Worm (Caenorhabditis elegans) whole organism, L1 larva: ENCODE data around the gene srh-301.

Source experiments
- C04F5.9 ChIP-seq: sonication (generic microtip); optimal IDR thresholded peaks from 2 replicates; lab custom pipeline; 2016; ENCODE audit warnings: missing genetic modification characterization, missing compliant biosample characterization
- F16B12.6 ChIP-seq: fragments of 150-350 bp; optimal IDR thresholded peaks from 2 replicates; lab custom pipeline; 2014; ENCODE audit warnings: missing biosample characterization, missing genetic modification characterization
- blmp-1 ChIP-seq: fragments of 150-350 bp; optimal IDR thresholded peaks from 2 replicates; lab custom pipeline; 2014; ENCODE audit warnings: missing biosample characterization, missing genetic modification characterization
- ceh-63 ChIP-seq: fragments of 200-800 bp; sonication (Bioruptor generic); optimal IDR thresholded peaks from 2 replicates; lab custom pipeline; 2018; ENCODE audit warnings: mild to moderate bottlenecking, missing genetic modification characterization, missing compliant biosample characterization
- ceh-8 ChIP-seq: fragments of 200-800 bp; sonication (Bioruptor generic); optimal IDR thresholded peaks from 2 replicates; lab custom pipeline; 2018; ENCODE audit warnings: mild to moderate bottlenecking, missing genetic modification characterization, moderate library complexity, missing compliant biosample characterization
- ceh-82 ChIP-seq, 3 experiments: fragments of 150-350 bp in 1 of 3; sonication (generic microtip) in 2 of 3; optimal IDR thresholded peaks; 2 replicates each; lab custom pipeline; 2014 to 2017; ENCODE audit warnings: missing biosample characterization in 3 of 3, missing genetic modification characterization in 3 of 3
- efl-1 ChIP-seq, 4 experiments: fragments of 150-350 bp; optimal IDR thresholded peaks in 3 of 4; peaks in 1 of 4; 1 replicate in 1 of 4; 2 replicates in 3 of 4; lab custom pipeline; 2014; ENCODE audit warnings: missing biosample characterization in 2 of 4, missing genetic modification characterization in 2 of 4, missing genetic modification reagents in 2 of 4
- egl-13 ChIP-seq: sonication (generic microtip); optimal IDR thresholded peaks from 2 replicates; lab custom pipeline; 2016; ENCODE audit warnings: missing genotype, missing genetic modification reagents, missing genetic modification characterization, missing compliant biosample characterization
- egl-27 ChIP-seq, 2 experiments: fragments of 150-350 bp in 1 of 2; sonication (generic microtip); optimal IDR thresholded peaks; 3 replicates each; lab custom pipeline; 2017 to 2018; ENCODE audit warnings: missing biosample characterization in 2 of 2, missing genetic modification characterization in 2 of 2, missing genetic modification reagents in 2 of 2
- elt-3 ChIP-seq, 6 experiments: fragments of 150-350 bp in 1 of 6; sonication (generic microtip); optimal IDR thresholded peaks; 2 replicates each; lab custom pipeline; 2017 to 2018; ENCODE audit warnings: missing biosample characterization in 6 of 6, missing genetic modification characterization in 6 of 6, inconsistent platforms in 1 of 6
- ets-5 ChIP-seq: fragments of 200-800 bp; sonication (Bioruptor generic); IDR thresholded peaks from 2 replicates; pipeline ENCODE4 v1.3.6; 2022; ENCODE audit warnings: missing genetic modification characterization, missing compliant biosample characterization
- fkh-10 ChIP-seq: sonication (generic microtip); optimal IDR thresholded peaks from 2 replicates; lab custom pipeline; 2017; ENCODE audit warnings: missing biosample characterization, missing genetic modification reagents, missing genetic modification characterization
- fos-1 ChIP-seq: fragments of 150-350 bp; optimal IDR thresholded peaks from 2 replicates; lab custom pipeline; 2014; ENCODE audit warnings: missing biosample characterization, missing genetic modification characterization
- hlh-4 ChIP-seq: sonication (generic microtip); optimal IDR thresholded peaks from 2 replicates; lab custom pipeline; 2016; ENCODE audit warnings: mild to moderate bottlenecking, missing genetic modification characterization, missing compliant biosample characterization
- hpl-2 ChIP-seq: fragments of 150-350 bp; optimal IDR thresholded peaks from 2 replicates; lab custom pipeline; 2014; ENCODE audit warnings: missing biosample characterization, missing genetic modification reagents, missing genetic modification characterization
- irx-1 ChIP-seq: sonication (generic microtip); optimal IDR thresholded peaks from 2 replicates; lab custom pipeline; 2016; ENCODE audit warnings: missing genetic modification characterization, missing compliant biosample characterization
- lin-14 ChIP-seq: fragments of 200-800 bp; sonication (Bioruptor generic); optimal IDR thresholded peaks from 2 replicates; lab custom pipeline; 2018; ENCODE audit warnings: mild to moderate bottlenecking, missing genetic modification characterization, moderate library complexity, missing compliant biosample characterization
- mdl-1 ChIP-seq, 2 experiments: fragments of 150-350 bp; optimal IDR thresholded peaks; 2 replicates each; lab custom pipeline; 2014 to 2017; ENCODE audit warnings: missing biosample characterization in 2 of 2, missing genetic modification characterization in 2 of 2, inconsistent platforms in 1 of 2
- nhr-11 ChIP-seq: fragments of 150-350 bp; optimal IDR thresholded peaks from 2 replicates; lab custom pipeline; 2014; ENCODE audit warnings: missing biosample characterization, missing genetic modification characterization
- nhr-12 ChIP-seq: sonication (generic microtip); optimal IDR thresholded peaks from 2 replicates; lab custom pipeline; 2017; ENCODE audit warnings: missing biosample characterization, missing genetic modification characterization
- nhr-47 ChIP-seq: sonication (generic microtip); optimal IDR thresholded peaks from 2 replicates; lab custom pipeline; 2016; ENCODE audit warnings: mild to moderate bottlenecking, missing genetic modification characterization, moderate library complexity, missing compliant biosample characterization
- nhr-71 ChIP-seq: sonication (generic microtip); optimal IDR thresholded peaks from 2 replicates; lab custom pipeline; 2016; ENCODE audit warnings: mild to moderate bottlenecking, missing genetic modification characterization, moderate library complexity, missing compliant biosample characterization
- nhr-84 ChIP-seq: sonication (generic microtip); optimal IDR thresholded peaks from 2 replicates; lab custom pipeline; 2017; ENCODE audit warnings: missing biosample characterization, missing genetic modification characterization
- nhr-90 ChIP-seq: sonication (generic microtip); optimal IDR thresholded peaks from 2 replicates; lab custom pipeline; 2016; ENCODE audit warnings: mild to moderate bottlenecking, missing genetic modification characterization, missing compliant biosample characterization; ENCODE audit not compliant: poor library complexity
- pax-3 ChIP-seq: fragments of 200-800 bp; sonication (Bioruptor generic); optimal IDR thresholded peaks from 2 replicates; lab custom pipeline; 2018; ENCODE audit warnings: mild to moderate bottlenecking, missing genetic modification characterization, moderate library complexity, missing compliant biosample characterization
- pqm-1 ChIP-seq: sonication (generic microtip); optimal IDR thresholded peaks from 3 replicates; lab custom pipeline; 2017; ENCODE audit warnings: missing biosample characterization, missing genetic modification characterization
- skn-1 ChIP-seq: fragments of 150-350 bp; optimal IDR thresholded peaks from 2 replicates; lab custom pipeline; 2014; ENCODE audit warnings: missing biosample characterization, missing genetic modification characterization
- sptf-1 ChIP-seq: fragments of 150-350 bp; optimal IDR thresholded peaks from 2 replicates; lab custom pipeline; 2014; ENCODE audit warnings: missing biosample characterization, missing genetic modification characterization
- sup-37 ChIP-seq: fragments of 200-800 bp; sonication (Bioruptor generic); optimal IDR thresholded peaks from 2 replicates; lab custom pipeline; 2018; ENCODE audit warnings: mild to moderate bottlenecking, missing genetic modification characterization, missing compliant biosample characterization
- swsn-7 ChIP-seq: sonication (generic microtip); optimal IDR thresholded peaks from 2 replicates; lab custom pipeline; 2016; ENCODE audit warnings: missing genetic modification characterization, missing compliant biosample characterization
- tlp-1 ChIP-seq: fragments of 150-350 bp; optimal IDR thresholded peaks from 2 replicates; lab custom pipeline; 2014; ENCODE audit warnings: missing biosample characterization, missing genetic modification characterization
- unc-30 ChIP-seq: sonication (generic microtip); optimal IDR thresholded peaks from 2 replicates; lab custom pipeline; 2017; ENCODE audit warnings: missing biosample characterization, missing genetic modification characterization
- unc-86 ChIP-seq: sonication (generic microtip); optimal IDR thresholded peaks from 2 replicates; lab custom pipeline; 2016; ENCODE audit warnings: missing genetic modification characterization, missing compliant biosample characterization
- unc-98 ChIP-seq: fragments of 200-800 bp; sonication (Bioruptor generic); IDR thresholded peaks from 2 replicates; pipeline ENCODE4 v1.3.6; 2022; ENCODE audit warnings: missing genetic modification characterization, missing compliant biosample characterization
- vab-15 ChIP-seq: sonication (generic microtip); optimal IDR thresholded peaks from 2 replicates; lab custom pipeline; 2017; ENCODE audit warnings: missing genotype, mild to moderate bottlenecking, missing genetic modification characterization, missing compliant biosample characterization
- zip-4 ChIP-seq: fragments of 200-800 bp; sonication (Bioruptor generic); optimal IDR thresholded peaks from 2 replicates; lab custom pipeline; 2018; ENCODE audit warnings: mild to moderate bottlenecking, missing genetic modification characterization, moderate library complexity, missing compliant biosample characterization
- ztf-4 ChIP-seq: fragments of 150-350 bp; optimal IDR thresholded peaks from 2 replicates; lab custom pipeline; 2014; ENCODE audit warnings: missing biosample characterization, missing genetic modification characterization

Gene srh-301

DNA sequence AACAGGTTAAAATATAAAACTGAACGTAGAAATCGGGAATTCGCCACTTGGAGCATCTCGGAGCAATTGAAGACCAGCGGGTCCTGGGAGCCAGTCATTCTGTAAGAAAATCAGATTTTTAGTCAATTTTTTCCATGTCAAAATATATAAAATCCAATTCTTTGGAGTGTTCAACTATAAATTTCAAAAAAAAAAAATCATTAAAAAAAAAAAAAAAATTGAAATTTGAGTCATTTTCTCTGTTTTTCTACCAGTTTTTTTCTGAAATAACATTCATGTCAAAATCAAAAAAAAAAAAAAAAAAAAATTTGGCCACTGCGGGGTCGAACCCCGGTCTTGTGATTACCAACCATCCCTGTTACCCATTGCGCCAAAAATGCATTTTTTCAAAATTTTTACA is 41.2 kb upstream of the srh-301 start, which contains the start of gene srab-12:
Gene srab-12, minus strand, starts transcription at position 101 of the 400 bp plus-strand sequence.
- no peak for TF ChIP-seq mdl-1 (tag; optimal IDR thresholded peaks at IDR 0.05; lab: Kevin White, UChicago)
- TF ChIP-seq tlp-1 (tag; lab: Kevin White, UChicago) = no peak
- no peak for TF ChIP-seq pqm-1 (tag; lab: Kevin White, UChicago)
- no peak for TF ChIP-seq blmp-1 (tag; lab: Kevin White, UChicago)
- TF ChIP-seq elt-3 (tag; optimal IDR thresholded peaks at IDR 0.05; lab: Kevin White, UChicago) = no peak
- TF ChIP-seq lin-14 (GFP tag; lab: Kevin White, UChicago) = no peak
- TF ChIP-seq F16B12.6 (tag; lab: Kevin White, UChicago) = no peak
- no peak for TF ChIP-seq fkh-10 (GFP tag; lab: Kevin White, UChicago)
- TF ChIP-seq, all 84 proteins: peak for 0

DNA sequence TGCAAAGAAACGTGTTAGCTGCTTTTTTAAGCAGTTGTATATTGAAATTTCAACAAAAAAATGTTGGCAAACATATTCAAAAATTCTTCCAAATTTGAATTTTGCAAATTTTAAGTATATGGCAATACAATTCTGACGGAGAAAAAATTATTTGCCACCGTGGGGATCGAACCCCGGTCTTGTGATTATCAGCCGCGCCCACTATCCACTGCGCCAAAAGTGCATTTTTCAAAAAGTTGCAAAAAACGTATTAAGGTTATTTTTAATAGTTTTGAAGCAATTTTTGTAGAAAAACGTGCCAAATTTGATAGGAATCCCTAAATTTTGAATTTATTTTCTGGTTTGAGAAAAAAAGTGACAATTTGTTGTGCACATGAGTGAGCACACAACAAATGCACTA is 40.3 kb upstream of the srh-301 start:
- TF ChIP-seq hpl-2 (GFP tag; lab: Kevin White, UChicago) (no peak), unc-30 (tag; lab: Kevin White, UChicago) (no peak), swsn-7 (tag; lab: Kevin White, UChicago) (no peak), tlp-1 (tag; lab: Kevin White, UChicago) (no peak), egl-13 (tag; lab: Kevin White, UChicago) (no peak), efl-1 (optimal IDR thresholded peaks at IDR 0.05; lab: Kevin White, UChicago) (no peak), efl-1 (GFP tag; optimal IDR thresholded peaks at IDR 0.05 in 1 of 2; lab: Kevin White, UChicago) (no peak), zip-4 (GFP tag; lab: Kevin White, UChicago) (no peak), nhr-90 (tag; lab: Kevin White, UChicago) (no peak)

DNA sequence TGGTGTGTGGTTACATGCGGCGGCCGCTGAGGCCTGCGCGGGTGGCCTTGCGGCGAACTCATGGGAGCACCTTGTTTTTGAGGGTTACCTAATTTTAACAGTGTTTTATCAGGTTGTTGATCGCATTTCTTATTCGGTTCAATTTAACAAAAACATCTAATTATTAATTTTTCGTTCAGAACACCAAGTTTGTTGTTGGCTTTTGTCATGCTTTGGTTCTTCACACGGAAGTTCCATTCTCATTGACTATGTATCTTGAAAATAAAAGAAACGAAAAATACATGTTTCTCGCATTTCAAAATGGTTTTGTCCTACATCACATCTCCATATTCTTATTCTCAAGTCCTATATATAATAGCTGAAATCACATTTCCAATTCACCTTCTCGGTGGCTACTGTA is 34.5 kb upstream of the srh-301 start, which contains the start of gene srh-290:
Gene srh-290, plus strand, starts transcription at position 301 of the 400 bp plus-strand sequence.
- TF ChIP-seq vab-15 (tag; lab: Kevin White, UChicago) = no peak
- no peak for TF ChIP-seq pqm-1 (tag; lab: Kevin White, UChicago)
- TF ChIP-seq C04F5.9 (tag; lab: Kevin White, UChicago) = no peak
- TF ChIP-seq fos-1 (tag; lab: Kevin White, UChicago) = no peak
- no peak for TF ChIP-seq nhr-84
- no peak for TF ChIP-seq swsn-7 (tag; lab: Kevin White, UChicago)
- no peak for TF ChIP-seq nhr-12 (tag; lab: Kevin White, UChicago)
- TF ChIP-seq fkh-10 (GFP tag; lab: Kevin White, UChicago) = no peak
- no peak for TF ChIP-seq skn-1 (tag; lab: Kevin White, UChicago)
- no peak for TF ChIP-seq ceh-8 (GFP tag; lab: Kevin White, UChicago)
- TF ChIP-seq hlh-4 (tag; lab: Kevin White, UChicago) = no peak
- TF ChIP-seq irx-1 = no peak
- no peak for TF ChIP-seq unc-98 (GFP tag; lab: Robert Waterston, UW)
- TF ChIP-seq unc-86 = no peak
- TF ChIP-seq ets-5 (GFP tag; lab: Robert Waterston, UW) = no peak

DNA sequence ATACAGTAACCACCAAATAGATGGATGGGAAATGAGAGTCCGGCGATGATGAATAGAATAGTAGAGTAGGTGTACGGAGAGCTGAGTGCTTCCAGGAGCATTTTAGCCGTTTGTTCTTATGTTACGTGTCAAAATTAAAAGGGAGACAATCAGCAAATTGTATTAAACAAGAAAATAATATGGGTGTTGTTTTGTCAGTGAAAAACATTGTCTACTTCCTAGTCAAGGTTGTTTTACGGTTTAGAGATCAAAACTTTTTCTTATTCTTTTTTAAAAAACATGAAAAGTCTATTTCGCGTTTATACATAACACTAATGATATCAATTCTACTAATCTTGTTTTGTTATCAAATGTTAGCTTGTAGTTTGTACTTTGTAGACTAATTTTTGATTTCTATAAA is 30.7 kb upstream of the srh-301 start, which contains the start of gene srh-289:
Gene srh-289, minus strand, starts transcription at position 101 of the 400 bp plus-strand sequence.
- TF ChIP-seq pax-3 (tag; lab: Kevin White, UChicago) (no peak), ceh-63 (no peak), sup-37 (GFP tag; lab: Kevin White, UChicago) (no peak), nhr-11 (no peak), egl-27 (tag; optimal IDR thresholded peaks at IDR 0.05; lab: Kevin White, UChicago) (no peak), F16B12.6 (tag; lab: Kevin White, UChicago) (no peak), ztf-4 (tag; lab: Kevin White, UChicago) (no peak), C04F5.9 (tag; lab: Kevin White, UChicago) (no peak), ceh-82 (tag; optimal IDR thresholded peaks at IDR 0.05; lab: Kevin White, UChicago) (no peak), nhr-47 (tag; lab: Kevin White, UChicago) (no peak), sptf-1 (no peak), nhr-71 (tag; lab: Kevin White, UChicago) (no peak)
